Fruit fly (Drosophila melanogaster) whole organism, embryonic: ENCODE measurements around the gene Zw.
A peak's percentile ranks its signal among the peaks of the same experiment; 100 is the strongest.

ENCODE experiments used
- Atf6 ChIP-seq: fragments of 200-800 bp; sonication (Bioruptor generic); IDR thresholded peaks from 2 replicates; pipeline ENCODE4 v1.3.6; 2022; ENCODE audit warnings: missing biosample characterization, missing genetic modification characterization
- CG12155 ChIP-seq: fragments of 200-800 bp; sonication (Bioruptor generic); optimal IDR thresholded peaks from 3 replicates; lab custom pipeline; 2016; ENCODE audit warnings: missing biosample characterization, missing genetic modification characterization
- CG12391 ChIP-seq: fragments of 200-800 bp; sonication (Bioruptor generic); optimal IDR thresholded peaks from 3 replicates; lab custom pipeline; 2018; ENCODE audit warnings: missing biosample characterization, mild to moderate bottlenecking, missing genetic modification characterization, moderate library complexity
- CG12769 ChIP-seq: fragments of 200-800 bp; sonication (Bioruptor generic); optimal IDR thresholded peaks from 2 replicates; lab custom pipeline; 2019; ENCODE audit warnings: missing biosample characterization, mild to moderate bottlenecking, missing genetic modification characterization, moderate library complexity
- CG12942 ChIP-seq: fragments of 200-800 bp; sonication (Bioruptor generic); optimal IDR thresholded peaks from 3 replicates; lab custom pipeline; 2016; ENCODE audit warnings: missing biosample characterization, missing genetic modification characterization
- CG13894 ChIP-seq: fragments of 200-800 bp; sonication (Bioruptor generic); optimal IDR thresholded peaks from 3 replicates; lab custom pipeline; 2018; ENCODE audit warnings: missing biosample characterization, mild to moderate bottlenecking, missing genetic modification characterization, moderate library complexity
- CG14710 ChIP-seq: fragments of 200-800 bp; sonication (Bioruptor generic); optimal IDR thresholded peaks from 3 replicates; lab custom pipeline; 2019; ENCODE audit warnings: missing biosample characterization, mild to moderate bottlenecking, missing genetic modification characterization, moderate library complexity
- CG1792 ChIP-seq: fragments of 200-800 bp; sonication (Bioruptor generic); optimal IDR thresholded peaks from 2 replicates; lab custom pipeline; 2016; ENCODE audit warnings: missing biosample characterization, missing genetic modification characterization
- CG18619 ChIP-seq: fragments of 200-800 bp; sonication (Bioruptor generic); optimal IDR thresholded peaks from 3 replicates; lab custom pipeline; 2017; ENCODE audit warnings: missing biosample characterization, mild to moderate bottlenecking, missing genetic modification characterization
- CG2199 ChIP-seq: fragments of 200-800 bp; sonication (Bioruptor generic); IDR thresholded peaks from 3 replicates; pipeline ENCODE4 v1.3.6; 2022; ENCODE audit warnings: missing biosample characterization, missing genetic modification characterization
- CG30431 ChIP-seq: fragments of 200-800 bp; sonication (Bioruptor generic); optimal IDR thresholded peaks from 2 replicates; lab custom pipeline; 2017; ENCODE audit warnings: missing biosample characterization, missing genetic modification characterization
- CG3995 ChIP-seq: fragments of 200-800 bp; sonication (Bioruptor generic); optimal IDR thresholded peaks from 3 replicates; lab custom pipeline; 2016; ENCODE audit warnings: missing biosample characterization, missing genetic modification characterization
- CG5245 ChIP-seq: fragments of 200-800 bp; sonication (Bioruptor generic); optimal IDR thresholded peaks from 3 replicates; lab custom pipeline; 2016; ENCODE audit warnings: missing biosample characterization, missing genetic modification characterization
- CG6254 ChIP-seq: fragments of 200-800 bp; sonication (Bioruptor generic); optimal IDR thresholded peaks from 3 replicates; lab custom pipeline; 2017; ENCODE audit warnings: mild to moderate bottlenecking, missing biosample characterization, missing genetic modification reagents, missing genetic modification characterization
- CG8478 ChIP-seq: fragments of >200 bp; optimal IDR thresholded peaks from 2 replicates; lab custom pipeline; 2018
- CoRest ChIP-seq: fragments of 200-800 bp; sonication (Bioruptor generic); optimal IDR thresholded peaks from 3 replicates; lab custom pipeline; 2018; ENCODE audit warnings: missing biosample characterization, mild to moderate bottlenecking, missing genetic modification characterization, moderate library complexity
- Deaf1 ChIP-seq: fragments of 200-800 bp; optimal IDR thresholded peaks from 3 replicates; lab custom pipeline; 2019; ENCODE audit warnings: missing biosample characterization, mild to moderate bottlenecking, missing genetic modification characterization, moderate library complexity
- Fer3 ChIP-seq: fragments of 200-800 bp; sonication (Bioruptor generic); optimal IDR thresholded peaks from 2 replicates; lab custom pipeline; 2018; ENCODE audit warnings: missing biosample characterization, mild to moderate bottlenecking, missing genetic modification characterization, moderate library complexity
- Hmx ChIP-seq: fragments of 200-800 bp; sonication (Bioruptor generic); optimal IDR thresholded peaks from 2 replicates; lab custom pipeline; 2016; ENCODE audit warnings: missing biosample characterization, missing genetic modification characterization
- Hr51 ChIP-seq, 2 experiments: fragments of 200-800 bp; sonication (Bioruptor generic); optimal IDR thresholded peaks; 2 replicates in 1 of 2; 3 replicates in 1 of 2; lab custom pipeline; 2016 to 2018; ENCODE audit warnings: missing biosample characterization in 2 of 2, missing genetic modification characterization in 2 of 2, mild to moderate bottlenecking in 1 of 2, moderate library complexity in 1 of 2
- Hr78 ChIP-seq, 2 experiments: fragments of 200-800 bp in 1 of 2; fragments of >200 bp in 1 of 2; sonication (Bioruptor generic) in 1 of 2; optimal IDR thresholded peaks; 2 replicates each; lab custom pipeline; 2017 to 2019; ENCODE audit warnings: missing biosample characterization in 2 of 2, missing genetic modification characterization in 2 of 2, mild to moderate bottlenecking in 1 of 2, moderate library complexity in 1 of 2
- MTF-1 ChIP-seq: fragments of 200-800 bp; sonication (Bioruptor generic); optimal IDR thresholded peaks from 2 replicates; lab custom pipeline; 2018; ENCODE audit warnings: missing biosample characterization, mild to moderate bottlenecking, missing genetic modification characterization, borderline replicate concordance
- Med ChIP-seq: fragments of 200-800 bp; sonication (Bioruptor generic); peaks from one replicate; lab custom pipeline; 2016; ENCODE audit warnings: missing biosample characterization, missing genetic modification characterization, mild to moderate bottlenecking, inconsistent platforms, moderate library complexity
- Neu2 ChIP-seq: fragments of 200-800 bp; sonication (Bioruptor generic); optimal IDR thresholded peaks from 3 replicates; lab custom pipeline; 2016; ENCODE audit warnings: missing biosample characterization, missing genetic modification characterization, borderline replicate concordance
- NfI ChIP-seq: fragments of 200-800 bp; sonication (Bioruptor generic); optimal IDR thresholded peaks from 3 replicates; lab custom pipeline; 2018; ENCODE audit warnings: missing biosample characterization, mild to moderate bottlenecking, missing genetic modification characterization, moderate library complexity
- Oaz ChIP-seq: fragments of 200-800 bp; sonication (Bioruptor generic); IDR thresholded peaks from 2 replicates; pipeline ENCODE4 v1.3.6; 2022; ENCODE audit warnings: missing biosample characterization, missing genetic modification characterization
- Pdp1 ChIP-seq, 2 experiments: fragments of 200-800 bp; sonication (Bioruptor generic); optimal IDR thresholded peaks; 3 replicates each; lab custom pipeline; 2016; ENCODE audit warnings: missing biosample characterization in 2 of 2, missing genetic modification characterization in 2 of 2, mild to moderate bottlenecking in 1 of 2, moderate library complexity in 1 of 2
- Side ChIP-seq: fragments of 200-800 bp; sonication (Bioruptor generic); optimal IDR thresholded peaks from 2 replicates; lab custom pipeline; 2016; ENCODE audit warnings: missing biosample characterization, missing genetic modification characterization
- Sry-β ChIP-seq: fragments of 200-800 bp; sonication (Bioruptor generic); optimal IDR thresholded peaks from 2 replicates; lab custom pipeline; 2018; ENCODE audit warnings: missing biosample characterization, mild to moderate bottlenecking, missing genetic modification characterization, moderate library complexity
- abd-A ChIP-seq: fragments of 200-800 bp; sonication (Bioruptor generic); optimal IDR thresholded peaks from 3 replicates; lab custom pipeline; 2019; ENCODE audit warnings: missing biosample characterization, mild to moderate bottlenecking, missing genetic modification characterization, moderate library complexity
- cg ChIP-seq: fragments of 200-800 bp; sonication (Bioruptor generic); optimal IDR thresholded peaks from 3 replicates; lab custom pipeline; 2019; ENCODE audit warnings: missing biosample characterization, mild to moderate bottlenecking, missing genetic modification characterization, moderate library complexity
- chinmo ChIP-seq: fragments of 200-800 bp; sonication (Bioruptor generic); IDR thresholded peaks from 4 replicates; pipeline ENCODE4 v1.3.6; 2022; ENCODE audit warnings: missing biosample characterization, missing genetic modification characterization; ENCODE audit not compliant: partially characterized antibody
- crol ChIP-seq: fragments of 200-800 bp; sonication (Bioruptor generic); IDR thresholded peaks from 2 replicates; pipeline ENCODE4 v1.3.6; 2022; ENCODE audit warnings: missing biosample characterization, missing genetic modification characterization
- ewg ChIP-seq: fragments of 200-800 bp; sonication (Bioruptor generic); optimal IDR thresholded peaks from 3 replicates; lab custom pipeline; 2017; ENCODE audit warnings: mild to moderate bottlenecking, missing biosample characterization, missing genetic modification reagents, missing genetic modification characterization
- knrl ChIP-seq: fragments of 200-800 bp; sonication (Bioruptor generic); IDR thresholded peaks from 3 replicates; pipeline ENCODE4 v1.3.6; 2022; ENCODE audit warnings: missing biosample characterization, missing genetic modification characterization; ENCODE audit not compliant: partially characterized antibody
- lmd ChIP-seq: fragments of 200-800 bp; sonication (Bioruptor generic); IDR thresholded peaks from 2 replicates; pipeline ENCODE4 v1.3.6; 2022; ENCODE audit warnings: missing biosample characterization, missing genetic modification characterization
- lov ChIP-seq, 2 experiments: fragments of 200-800 bp in 1 of 2; fragments of >200 bp in 1 of 2; sonication (Bioruptor generic) in 1 of 2; IDR thresholded peaks in 1 of 2; optimal IDR thresholded peaks in 1 of 2; 2 replicates in 1 of 2; 3 replicates in 1 of 2; pipeline versions ENCODE4 v1.3.6 to Lab custom; 2017 to 2022; ENCODE audit warnings: missing biosample characterization in 1 of 2, missing genetic modification characterization in 1 of 2
- maf-S ChIP-seq: fragments of 200-800 bp; sonication (Bioruptor generic); optimal IDR thresholded peaks from 2 replicates; lab custom pipeline; 2016; ENCODE audit warnings: missing biosample characterization, missing genetic modification characterization
- pfk ChIP-seq: fragments of 200-800 bp; sonication (Bioruptor generic); optimal IDR thresholded peaks from 2 replicates; lab custom pipeline; 2018; ENCODE audit warnings: missing biosample characterization, mild to moderate bottlenecking, missing genetic modification characterization, moderate library complexity
- phol ChIP-seq: fragments of 200-800 bp; sonication (Bioruptor generic); optimal IDR thresholded peaks from 3 replicates; lab custom pipeline; 2018; ENCODE audit warnings: missing biosample characterization, mild to moderate bottlenecking, missing genetic modification characterization, moderate library complexity
- pzg ChIP-seq: fragments of 200-800 bp; sonication (Bioruptor generic); optimal IDR thresholded peaks from 3 replicates; lab custom pipeline; 2018; ENCODE audit warnings: missing biosample characterization, mild to moderate bottlenecking, missing genetic modification characterization, moderate library complexity
- sens ChIP-seq: fragments of 200-800 bp; sonication (Bioruptor generic); peaks from one replicate; lab custom pipeline; 2016; ENCODE audit warnings: missing biosample characterization, missing genetic modification characterization
- tll ChIP-seq, 2 experiments: fragments of 200-800 bp in 1 of 2; fragments of >200 bp in 1 of 2; sonication (Bioruptor generic) in 1 of 2; optimal IDR thresholded peaks; 2 replicates each; lab custom pipeline; 2017 to 2019; ENCODE audit warnings: missing biosample characterization in 2 of 2, missing genetic modification characterization in 2 of 2, mild to moderate bottlenecking in 1 of 2, moderate library complexity in 1 of 2
- yki ChIP-seq: fragments of >200 bp; optimal IDR thresholded peaks from 3 replicates; lab custom pipeline; 2018
- z ChIP-seq: fragments of 200-800 bp; sonication (Bioruptor generic); IDR thresholded peaks from 3 replicates; pipeline ENCODE4 v1.3.6; 2022; ENCODE audit warnings: missing biosample characterization, missing genetic modification characterization

Zw gene

dm6 chrX:19717041-19717440 is 50.0 kb downstream of the Zw start:
- TF ChIP-seq CG14710 (tag; lab: Kevin White, UChicago) (no peak), CG2199 (peak; percentile 54; the same call in 2 of the 3 replicates), Hr78 (GFP tag; optimal IDR thresholded peaks at IDR 0.05; lab: Kevin White, UChicago) (no peak), CG18619 (no peak), crol (GFP tag; lab: Robert Waterston, UW) (peak; percentile 75; the same call in 1 of the 2 replicates), z (GFP tag; lab: Robert Waterston, UW) (0 out of 3 replicates have a peak, but pooled peaks have one; percentile 45), Deaf1 (tag; lab: Kevin White, UChicago) (peak; percentile 10)

dm6 chrX:19717988-19718973 is 51.2 kb downstream of the Zw start, which contains the start of gene CG12531:
CG12531 (plus strand) TSS chrX:19718923.
- TF ChIP-seq MTF-1 (GFP tag; lab: Kevin White, UChicago) (no peak), Atf6 (no peak), CG1792 (GFP tag; lab: Kevin White, UChicago) (no peak), CG12769 (no peak), ewg (GFP tag; lab: Kevin White, UChicago) (peak; percentile 90), CG12391 (tag; lab: Kevin White, UChicago) (no peak), CG6254 (GFP tag; lab: Kevin White, UChicago) (no peak), knrl (GFP tag; lab: Robert Waterston, UW) (no peak), crol (GFP tag; lab: Robert Waterston, UW) (peak; percentile 10; the same call in 1 of the 2 replicates), CG12155 (GFP tag; lab: Kevin White, UChicago) (peak; percentile 77), Pdp1 (GFP tag; optimal IDR thresholded peaks at IDR 0.05; lab: Kevin White, UChicago) (peak in 1 of 2 experiments; percentile 57), phol (tag; lab: Kevin White, UChicago) (no peak), lmd (GFP tag; lab: Robert Waterston, UW) (no peak), CG12942 (GFP tag; lab: Kevin White, UChicago) (no peak), pfk (no peak), CoRest (tag; lab: Kevin White, UChicago) (no peak), CG8478 (lab: Kevin White, UChicago) (peak; percentile 22), Sry-β (no peak), yki (lab: Kevin White, UChicago) (peak; percentile 7), cg (GFP tag; lab: Kevin White, UChicago) (peak; percentile 61), sens (peak; percentile 28), NfI (GFP tag; lab: Kevin White, UChicago) (no peak), CG3995 (GFP tag; lab: Kevin White, UChicago) (peak; percentile 5), Hr51 (GFP tag; optimal IDR thresholded peaks at IDR 0.05; lab: Kevin White, UChicago) (peak in 1 of 2 experiments; percentile 12), Neu2 (GFP tag; lab: Kevin White, UChicago) (no peak), Hmx (no peak), CG13894 (tag; lab: Kevin White, UChicago) (peak; percentile 24), CG30431 (GFP tag; lab: Kevin White, UChicago) (no peak), Oaz (GFP tag; lab: Robert Waterston, UW) (no peak), pzg (GFP tag; lab: Kevin White, UChicago) (peak; percentile 10), Fer3 (tag; lab: Kevin White, UChicago) (no peak), maf-S (no peak), Med (GFP tag; lab: Kevin White, UChicago) (peak; percentile 20), chinmo (GFP tag; lab: Robert Waterston, UW) (no peak), lov (optimal IDR thresholded peaks at IDR 0.05; lab: Kevin White, UChicago) (no peak), lov (GFP tag; IDR thresholded peaks at IDR 0.05; lab: Robert Waterston, UW) (no peak), CG5245 (no peak), abd-A (tag; lab: Kevin White, UChicago) (peak; percentile 14), Side (GFP tag; lab: Kevin White, UChicago) (no peak), tll (GFP tag; optimal IDR thresholded peaks at IDR 0.05; lab: Kevin White, UChicago) (no peak)
